Worm (Caenorhabditis elegans): ENCODE results near the gene yju-2.
A peak's percentile ranks its signal among the peaks of the same experiment; 100 is the strongest.

yju-2 gene

ce11 chrIII:7142172-7142601 lies 41.9 kb upstream of the yju-2 start (continued):
- TF ChIP-seq attf-3 (GFP tag; conservative IDR thresholded peaks at IDR 0.05) (no peak), mcd-1 (GFP tag; IDR thresholded peaks at IDR 0.05) (peak; percentile 51), lin-40 (tag; optimal IDR thresholded peaks at IDR 0.05) (no peak), egl-44 (GFP tag; IDR thresholded peaks at IDR 0.05) (no peak), pha-4 (tag; optimal IDR thresholded peaks at IDR 0.05) (no peak), B0336.3 (GFP tag; IDR thresholded peaks at IDR 0.05) (no peak), ztf-25 (GFP tag; IDR thresholded peaks at IDR 0.05) (no peak), F22D6.2 (tag; optimal IDR thresholded peaks at IDR 0.05) (no peak), lin-35 (GFP tag; optimal IDR thresholded peaks at IDR 0.05) (no peak), F33H1.4 (GFP tag; IDR thresholded peaks at IDR 0.05) (peak; percentile 56), cebp-2 (GFP tag; IDR thresholded peaks at IDR 0.05) (no peak), tbx-9 (tag; optimal IDR thresholded peaks at IDR 0.05; ENCODE audit: borderline replicate concordance) (no peak), C17E4.6 (GFP tag; IDR thresholded peaks at IDR 0.05) (peak; percentile 60), aptf-3 (GFP tag; IDR thresholded peaks at IDR 0.05) (no peak), B0019.2 (GFP tag; conservative IDR thresholded peaks at IDR 0.05) (0 out of 2 replicates have a peak, but pooled peaks have one; percentile 24), B0035.1 (tag; optimal IDR thresholded peaks at IDR 0.05) (no peak), let-607 (tag; optimal IDR thresholded peaks at IDR 0.05) (no peak), dpff-1 (tag; optimal IDR thresholded peaks at IDR 0.05) (peak; percentile 30), ama-1 (optimal IDR thresholded peaks at IDR 0.05) (peak; percentile 19), ama-1 (GFP tag; optimal IDR thresholded peaks at IDR 0.05) (peak in 1 of 2 experiments; percentile 11), madf-3 (GFP tag; IDR thresholded peaks at IDR 0.05) (peak; percentile 77; the same call in 1 of the 2 replicates), hsf-1 (GFP tag; IDR thresholded peaks at IDR 0.05) (peak; percentile 56), gei-17 (GFP tag; optimal IDR thresholded peaks at IDR 0.05) (no peak), ztf-6 (GFP tag; IDR thresholded peaks at IDR 0.05) (no peak), T26A5.8 (tag; optimal IDR thresholded peaks at IDR 0.05) (no peak), unc-130 (GFP tag; optimal IDR thresholded peaks at IDR 0.05) (no peak), Y56A3A.18 (GFP tag; IDR thresholded peaks at IDR 0.05) (peak; percentile 61; the same call in 1 of the 2 replicates), ceh-40 (GFP tag; IDR thresholded peaks at IDR 0.05) (0 out of 2 replicates have a peak, but pooled peaks have one; percentile 49), lir-1 (GFP tag; conservative IDR thresholded peaks at IDR 0.05) (no peak), rcor-1 (GFP tag; IDR thresholded peaks at IDR 0.05) (peak; percentile 58; the same call in 1 of the 2 replicates), nfya-1 (tag; optimal IDR thresholded peaks at IDR 0.05; ENCODE audit: borderline replicate concordance, insufficient read depth) (no peak), chd-7 (tag; optimal IDR thresholded peaks at IDR 0.05) (no peak), bed-1 (GFP tag; IDR thresholded peaks at IDR 0.05) (no peak), egl-18 (GFP tag; IDR thresholded peaks at IDR 0.05) (no peak), xnd-1 (tag; optimal IDR thresholded peaks at IDR 0.05) (no peak), mes-4 (tag; optimal IDR thresholded peaks at IDR 0.05) (no peak), ceh-79 (tag; optimal IDR thresholded peaks at IDR 0.05) (no peak), snpc-3.4 (tag; optimal IDR thresholded peaks at IDR 0.05) (peak; percentile 95), ztf-18 (tag; optimal IDR thresholded peaks at IDR 0.05) (peak; percentile 4), ekl-4 (GFP tag; IDR thresholded peaks at IDR 0.05) (peak; percentile 80), nhr-80 (tag; optimal IDR thresholded peaks at IDR 0.05) (no peak), snpc-1.1 (tag; optimal IDR thresholded peaks at IDR 0.05; ENCODE audit: insufficient read depth) (peak; percentile 98), F55B11.4 (tag; optimal IDR thresholded peaks at IDR 0.05; ENCODE audit: borderline replicate concordance, insufficient read depth) (no peak), sdz-38 (tag; optimal IDR thresholded peaks at IDR 0.05) (no peak), F37B4.10 (GFP tag; IDR thresholded peaks at IDR 0.05) (no peak), dpl-1 (GFP tag; optimal IDR thresholded peaks at IDR 0.05) (no peak), sea-2 (GFP tag; IDR thresholded peaks at IDR 0.05) (no peak), ets-4 (GFP tag; optimal IDR thresholded peaks at IDR 0.05) (no peak), hrde-1 (tag; optimal IDR thresholded peaks at IDR 0.05; ENCODE audit: borderline replicate concordance) (peak; percentile 41)
